Worm (Caenorhabditis elegans): ENCODE results near the gene sek-3.

ce11 chrX:5015775-5016174 lies 1.9 kb upstream of the sek-3 start, which contains the start of gene ZC449.8:
- TF ChIP-seq mbf-1 (tag; optimal IDR thresholded peaks at IDR 0.05) (no peak), lsy-2 (tag; optimal IDR thresholded peaks at IDR 0.05) (no peak), skn-1 (tag; optimal IDR thresholded peaks at IDR 0.05) (no peak), ama-1 (optimal IDR thresholded peaks at IDR 0.05) (no peak), ztf-4 (tag; optimal IDR thresholded peaks at IDR 0.05) (no peak), dmd-4 (tag; optimal IDR thresholded peaks at IDR 0.05) (no peak), F13H6.1 (tag; optimal IDR thresholded peaks at IDR 0.05) (no peak)

Data from whole organism, L2 larva.